Worm (Caenorhabditis elegans): ENCODE measurements around the gene clec-208.

clec-208 gene

ce11 chrV:2066780-2067179 lies 31.0 kb upstream of the clec-208 start, which contains the start of gene nhr-86:
Gene nhr-86, minus strand, starts transcription at chrV:2066850.
- TF ChIP-seq tbx-11 (GFP tag; IDR thresholded peaks at IDR 0.05) (no peak), hmg-4 (GFP tag; optimal IDR thresholded peaks at IDR 0.05) (no peak), pes-1 (GFP tag; IDR thresholded peaks at IDR 0.05) (no peak), sea-1 (GFP tag; conservative IDR thresholded peaks at IDR 0.05) (no peak), B0310.2 (tag; optimal IDR thresholded peaks at IDR 0.05) (no peak), aly-1 (tag; optimal IDR thresholded peaks at IDR 0.05) (no peak), scrt-1 (GFP tag; IDR thresholded peaks at IDR 0.05) (no peak), ama-1 (optimal IDR thresholded peaks at IDR 0.05) (no peak), hmbx-1 (tag; optimal IDR thresholded peaks at IDR 0.05) (no peak), ceh-13 (GFP tag; optimal IDR thresholded peaks at IDR 0.05) (no peak), F13C5.2 (tag; optimal IDR thresholded peaks at IDR 0.05) (no peak)

DNA sequence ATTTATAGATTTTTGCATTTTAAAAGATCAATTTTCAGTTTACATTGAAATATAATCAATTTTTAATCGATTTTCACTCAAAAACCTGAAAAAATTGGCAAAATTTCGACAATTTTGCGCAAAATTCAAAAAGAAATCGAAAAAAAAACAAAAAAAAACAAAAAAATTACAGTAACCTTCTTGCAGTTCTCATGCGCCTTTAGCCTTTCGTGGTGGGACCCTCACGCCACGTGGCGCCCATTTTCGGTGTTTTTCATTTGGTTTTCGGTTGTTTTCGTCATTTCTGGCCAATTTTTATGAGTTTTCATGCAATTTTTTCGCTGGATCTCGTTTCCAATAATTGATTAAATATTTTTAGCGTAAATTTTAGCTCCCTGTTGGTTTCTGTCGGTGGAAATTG lies 30.3 kb upstream of the clec-208 start:
- no peak for TF ChIP-seq F13C5.2 (tag; optimal IDR thresholded peaks at IDR 0.05)
- no peak for TF ChIP-seq B0310.2 (tag; optimal IDR thresholded peaks at IDR 0.05)
- TF ChIP-seq ama-1 (optimal IDR thresholded peaks at IDR 0.05): no peak
- TF ChIP-seq pes-1 (GFP tag; IDR thresholded peaks at IDR 0.05): no peak
- TF ChIP-seq aly-1 (tag; optimal IDR thresholded peaks at IDR 0.05): no peak
- no peak for TF ChIP-seq tbx-37 (GFP tag; conservative IDR thresholded peaks at IDR 0.05)
- no peak for TF ChIP-seq ceh-13 (GFP tag; optimal IDR thresholded peaks at IDR 0.05)
- no peak for TF ChIP-seq tbx-11 (GFP tag; IDR thresholded peaks at IDR 0.05)
- TF ChIP-seq scrt-1 (GFP tag; IDR thresholded peaks at IDR 0.05): no peak
- no peak for TF ChIP-seq hmbx-1 (tag; optimal IDR thresholded peaks at IDR 0.05)
- TF ChIP-seq hnd-1 (tag; optimal IDR thresholded peaks at IDR 0.05): no peak

DNA sequence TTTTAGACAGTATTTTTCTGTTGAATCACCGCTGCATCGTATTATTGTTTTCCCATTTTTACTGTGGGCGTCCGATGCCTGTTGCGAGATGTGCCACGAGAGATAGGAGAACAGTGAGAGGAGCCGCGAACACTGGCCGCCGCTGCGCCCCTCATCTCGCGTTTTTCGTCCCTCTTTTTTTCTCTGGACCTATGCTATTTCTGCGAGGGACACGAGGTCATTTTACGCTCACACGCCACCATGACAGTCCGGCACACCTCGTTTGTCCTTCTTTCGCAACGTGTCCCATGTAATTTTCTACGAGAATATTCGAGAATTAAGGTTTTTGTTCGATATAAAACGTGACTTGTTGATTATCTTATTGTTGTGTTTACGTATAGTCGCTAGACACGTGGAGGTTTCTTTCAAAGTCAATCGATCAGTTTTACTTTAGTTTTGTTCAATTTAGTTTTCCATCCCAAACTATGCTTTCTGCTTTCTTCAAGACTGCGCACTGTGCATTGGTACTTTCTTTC lies 29.7 kb upstream of the clec-208 start, which contains the start of gene lbp-9:
Gene lbp-9, plus strand, starts transcription at position 465 of the 515 bp plus-strand sequence.
- TF ChIP-seq tra-4 (tag; optimal IDR thresholded peaks at IDR 0.05) (no peak), aly-1 (tag; optimal IDR thresholded peaks at IDR 0.05) (no peak), hmg-4 (GFP tag; optimal IDR thresholded peaks at IDR 0.05) (no peak), sea-1 (GFP tag; conservative IDR thresholded peaks at IDR 0.05) (no peak), tbx-11 (GFP tag; IDR thresholded peaks at IDR 0.05) (no peak), hnd-1 (tag; optimal IDR thresholded peaks at IDR 0.05) (no peak), ama-1 (optimal IDR thresholded peaks at IDR 0.05) (no peak), ceh-36 (tag; optimal IDR thresholded peaks at IDR 0.05) (no peak), B0310.2 (tag; optimal IDR thresholded peaks at IDR 0.05) (no peak), scrt-1 (GFP tag; IDR thresholded peaks at IDR 0.05) (no peak), pes-1 (GFP tag; IDR thresholded peaks at IDR 0.05) (no peak), ceh-13 (GFP tag; optimal IDR thresholded peaks at IDR 0.05) (no peak), ets-7 (tag; optimal IDR thresholded peaks at IDR 0.05) (no peak), F13C5.2 (tag; optimal IDR thresholded peaks at IDR 0.05) (no peak), tbx-37 (GFP tag; conservative IDR thresholded peaks at IDR 0.05) (no peak), hmbx-1 (tag; optimal IDR thresholded peaks at IDR 0.05) (no peak), flt-1 (GFP tag; IDR thresholded peaks at IDR 0.05) (no peak)

DNA sequence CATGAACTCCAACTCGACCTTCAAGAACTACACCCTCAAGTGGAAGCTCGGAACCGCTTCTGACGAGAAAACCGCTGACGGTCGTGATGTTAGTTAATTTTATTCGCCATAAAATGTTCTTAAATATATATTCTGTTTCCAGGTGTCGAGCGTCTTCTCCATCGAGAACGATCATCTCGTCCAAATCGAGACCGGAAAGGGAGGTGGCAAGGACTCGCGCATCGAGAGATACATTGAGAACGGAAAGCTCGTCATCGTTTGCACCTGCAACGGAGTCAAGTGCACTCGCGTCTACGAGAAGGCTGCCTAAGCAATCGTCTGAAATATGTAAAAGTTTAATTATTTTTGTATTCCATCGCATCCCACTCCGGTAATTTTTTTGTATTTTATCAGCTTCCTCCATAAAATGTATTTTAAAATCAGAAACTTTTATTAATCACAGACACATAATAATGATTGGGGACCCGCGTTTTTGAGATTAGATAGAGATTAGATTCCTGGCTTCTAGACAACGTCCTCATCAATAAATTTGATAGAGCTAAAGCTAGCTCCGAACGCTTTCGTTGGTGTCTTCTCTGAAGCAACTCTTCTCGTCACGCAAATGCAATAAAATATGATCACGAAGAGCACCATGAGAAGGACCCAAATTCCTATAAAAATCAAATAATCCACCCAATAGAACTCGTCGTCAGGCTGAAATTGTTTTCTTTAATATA lies 28.9 kb upstream of the clec-208 start:
- no peak for TF ChIP-seq flt-1 (GFP tag; IDR thresholded peaks at IDR 0.05)

DNA sequence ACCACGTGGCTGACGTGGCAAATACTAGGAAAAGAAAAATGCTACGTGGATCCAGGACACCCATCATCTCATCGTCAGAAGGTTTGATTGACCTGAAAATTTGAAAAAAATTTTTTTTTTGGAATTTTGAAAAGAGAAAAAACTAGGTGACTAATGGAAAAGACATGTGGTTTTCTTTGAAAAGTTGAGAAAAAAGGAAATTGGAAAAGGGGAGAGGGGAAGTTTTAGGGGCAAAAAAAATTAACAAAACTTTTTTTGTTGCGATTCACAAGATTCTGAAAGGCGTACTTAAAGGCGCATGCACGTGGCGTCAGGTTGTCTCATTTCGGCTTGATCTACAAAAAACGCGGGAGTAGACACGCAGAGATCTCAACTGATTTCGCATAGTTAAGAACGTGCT lies 24.9 kb upstream of the clec-208 start, which contains the start of gene Y40B10A.9:
Gene Y40B10A.9, minus strand, starts transcription at position 101 of the 400 bp plus-strand sequence.
- TF ChIP-seq F13C5.2 (tag; optimal IDR thresholded peaks at IDR 0.05): no peak
- TF ChIP-seq ceh-36 (tag; optimal IDR thresholded peaks at IDR 0.05): no peak
- no peak for TF ChIP-seq hmg-4 (GFP tag; optimal IDR thresholded peaks at IDR 0.05)

DNA sequence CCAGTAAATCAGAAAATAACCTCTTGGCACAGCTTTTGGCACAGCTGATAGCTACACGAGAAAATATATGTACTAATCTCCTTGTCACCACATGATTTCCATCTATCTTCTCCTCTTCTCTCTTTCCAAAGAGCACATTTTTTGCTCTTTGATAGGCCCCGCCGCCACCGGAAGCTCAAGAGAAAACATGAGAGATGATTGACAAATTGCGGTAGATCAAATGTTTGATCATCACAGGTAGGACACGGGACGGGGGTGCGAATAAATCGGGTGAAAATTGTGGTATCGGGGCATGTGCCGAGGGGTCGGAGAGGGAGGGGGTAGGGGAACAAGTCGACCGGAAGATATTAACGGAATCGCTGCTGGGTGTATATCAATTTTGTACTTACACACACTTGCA lies 21.7 kb upstream of the clec-208 start:
- TF ChIP-seq hnd-1 (tag; optimal IDR thresholded peaks at IDR 0.05) (no peak), ceh-36 (tag; optimal IDR thresholded peaks at IDR 0.05) (no peak), ets-7 (tag; optimal IDR thresholded peaks at IDR 0.05) (no peak), ceh-13 (GFP tag; optimal IDR thresholded peaks at IDR 0.05) (no peak), aly-1 (tag; optimal IDR thresholded peaks at IDR 0.05) (no peak)

DNA sequence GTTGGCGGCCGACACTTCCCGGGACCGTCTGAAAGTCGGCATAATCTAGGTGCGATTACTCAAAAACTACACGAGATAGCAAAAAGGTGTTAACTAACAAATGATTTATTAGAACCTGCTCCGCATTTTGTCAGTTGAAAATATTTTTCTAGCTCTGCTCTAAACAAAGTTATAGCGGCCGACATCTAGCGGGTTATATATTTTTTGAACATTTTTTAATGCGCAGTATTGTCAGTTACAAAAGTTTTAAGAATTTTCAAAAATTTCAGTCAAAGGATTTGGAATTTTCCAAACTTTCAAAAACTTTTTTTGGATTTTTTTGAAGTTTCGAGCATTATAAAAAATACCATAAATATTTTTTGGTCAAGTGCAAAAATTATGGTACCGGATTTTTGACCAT lies 16.5 kb upstream of the clec-208 start:
- TF ChIP-seq F13C5.2 (tag; optimal IDR thresholded peaks at IDR 0.05) (no peak), tbx-37 (GFP tag; conservative IDR thresholded peaks at IDR 0.05) (no peak), sea-1 (GFP tag; conservative IDR thresholded peaks at IDR 0.05) (no peak), ama-1 (optimal IDR thresholded peaks at IDR 0.05) (no peak), hmg-4 (GFP tag; optimal IDR thresholded peaks at IDR 0.05) (no peak), flt-1 (GFP tag; IDR thresholded peaks at IDR 0.05) (no peak), pes-1 (GFP tag; IDR thresholded peaks at IDR 0.05) (no peak), aly-1 (tag; optimal IDR thresholded peaks at IDR 0.05) (no peak), hnd-1 (tag; optimal IDR thresholded peaks at IDR 0.05) (no peak), tbx-11 (GFP tag; IDR thresholded peaks at IDR 0.05) (no peak), B0310.2 (tag; optimal IDR thresholded peaks at IDR 0.05) (no peak), tra-4 (tag; optimal IDR thresholded peaks at IDR 0.05) (no peak), hmbx-1 (tag; optimal IDR thresholded peaks at IDR 0.05) (no peak), ets-7 (tag; optimal IDR thresholded peaks at IDR 0.05) (no peak), ceh-13 (GFP tag; optimal IDR thresholded peaks at IDR 0.05) (no peak), scrt-1 (GFP tag; IDR thresholded peaks at IDR 0.05) (no peak)

- TF ChIP-seq F13C5.2 (tag; optimal IDR thresholded peaks at IDR 0.05): no peak
- no peak for TF ChIP-seq pes-1 (GFP tag; IDR thresholded peaks at IDR 0.05)
- TF ChIP-seq tbx-37 (GFP tag; conservative IDR thresholded peaks at IDR 0.05): no peak
- TF ChIP-seq aly-1 (tag; optimal IDR thresholded peaks at IDR 0.05): no peak
- no peak for TF ChIP-seq sea-1 (GFP tag; conservative IDR thresholded peaks at IDR 0.05)
- no peak for TF ChIP-seq tra-4 (tag; optimal IDR thresholded peaks at IDR 0.05)
- TF ChIP-seq hmbx-1 (tag; optimal IDR thresholded peaks at IDR 0.05): no peak
- no peak for TF ChIP-seq scrt-1 (GFP tag; IDR thresholded peaks at IDR 0.05)
- no peak for TF ChIP-seq ceh-36 (tag; optimal IDR thresholded peaks at IDR 0.05)
- TF ChIP-seq ets-7 (tag; optimal IDR thresholded peaks at IDR 0.05): no peak
- no peak for TF ChIP-seq hnd-1 (tag; optimal IDR thresholded peaks at IDR 0.05)
- no peak for TF ChIP-seq hmg-4 (GFP tag; optimal IDR thresholded peaks at IDR 0.05)
- TF ChIP-seq flt-1 (GFP tag; IDR thresholded peaks at IDR 0.05): no peak
- no peak for TF ChIP-seq tbx-11 (GFP tag; IDR thresholded peaks at IDR 0.05)
- TF ChIP-seq ceh-13 (GFP tag; optimal IDR thresholded peaks at IDR 0.05): no peak
- TF ChIP-seq B0310.2 (tag; optimal IDR thresholded peaks at IDR 0.05): no peak
- TF ChIP-seq ama-1 (optimal IDR thresholded peaks at IDR 0.05): no peak
Observed at ce11 chrV:2081894-2082293, 15.9 kb upstream of the clec-208 start.

Data from whole organism, early embryonic.